Fruit fly (Drosophila melanogaster) S2 (cell line): ENCODE measurements around the gene RpL9.

Experiments used
- CG8478 ChIP-seq: fragments of >200 bp; optimal IDR thresholded peaks from 2 replicates; lab custom pipeline; 2018
- CTCF ChIP-seq, 2 experiments: fragments of >200 bp; optimal IDR thresholded peaks; 2 replicates each; lab custom pipeline; 2018

RpL9 gene

DNA sequence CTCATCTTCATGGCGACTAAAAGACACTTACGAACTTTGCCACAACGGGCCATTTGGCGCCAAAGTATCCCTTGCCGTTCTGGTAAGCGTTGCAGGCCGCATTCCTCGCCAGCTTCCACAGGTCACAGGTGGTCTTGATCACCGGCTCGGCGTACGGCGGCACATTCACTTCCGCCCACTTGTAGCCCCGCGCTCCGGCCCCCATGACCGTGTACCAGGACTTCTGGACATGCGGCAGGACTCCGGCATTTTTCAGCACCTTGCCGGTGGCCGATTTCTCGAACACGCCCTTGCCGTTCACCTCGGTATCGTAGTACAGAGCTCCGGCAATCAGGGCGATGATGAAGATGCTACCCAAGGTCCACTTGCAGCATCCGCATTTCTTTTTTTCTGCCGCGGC, 38.0 kb downstream of the RpL9 start:
- TF ChIP-seq CTCF (optimal IDR thresholded peaks at IDR 0.05; lab: Kevin White, UChicago) (no peak), CG8478 (no peak)

DNA sequence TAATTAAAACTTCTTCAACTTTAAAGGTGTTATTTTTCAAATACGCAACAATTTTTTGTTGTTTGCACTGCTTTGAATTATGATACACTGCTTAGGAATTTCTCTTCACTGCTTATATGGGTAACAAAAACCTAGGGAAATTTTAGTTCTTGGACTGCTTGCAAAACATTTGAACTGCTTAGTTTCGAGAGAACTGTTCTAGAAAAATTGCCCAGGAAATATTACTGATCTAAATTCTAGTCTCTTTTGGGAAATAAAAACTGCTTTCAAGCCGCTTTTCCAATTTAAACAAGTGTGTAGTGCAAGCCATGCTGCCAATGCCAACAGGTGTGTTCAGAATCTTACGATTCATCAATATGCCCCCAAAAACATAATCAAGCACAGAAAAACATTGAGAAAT, 39.5 kb downstream of the RpL9 start:
- TF ChIP-seq CTCF (optimal IDR thresholded peaks at IDR 0.05; lab: Kevin White, UChicago) (peak; percentile 1 to 59), CG8478 (no peak)

DNA sequence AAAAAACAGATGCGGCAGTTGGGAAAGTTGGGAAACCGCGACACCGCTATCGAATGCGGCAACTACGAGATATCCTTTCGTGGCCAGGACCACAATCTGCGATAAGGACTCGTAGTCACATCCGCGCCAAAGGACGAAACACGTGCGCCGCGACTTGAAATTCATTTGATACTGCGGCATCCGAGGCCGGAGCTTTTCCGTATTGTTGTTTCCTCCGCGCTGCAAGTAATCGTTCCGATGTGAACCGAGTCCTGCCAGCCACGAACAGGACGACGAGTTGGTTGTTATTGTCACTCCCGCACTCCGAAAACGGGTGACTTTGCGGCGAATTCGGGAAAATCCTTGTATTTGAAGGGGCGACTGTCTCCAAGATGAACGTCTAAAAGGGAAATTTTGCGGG, 40.0 kb downstream of the RpL9 start, which contains the start of gene dpr2:
dpr2 (minus strand) TSS at position 175 of the 400 bp plus-strand sequence.
- TF ChIP-seq CG8478 (no peak), CTCF (optimal IDR thresholded peaks at IDR 0.05; lab: Kevin White, UChicago) (no peak)
